Fruit fly (Drosophila melanogaster): ENCODE data around the gene RpL34b.

Gene RpL34b

DNA sequence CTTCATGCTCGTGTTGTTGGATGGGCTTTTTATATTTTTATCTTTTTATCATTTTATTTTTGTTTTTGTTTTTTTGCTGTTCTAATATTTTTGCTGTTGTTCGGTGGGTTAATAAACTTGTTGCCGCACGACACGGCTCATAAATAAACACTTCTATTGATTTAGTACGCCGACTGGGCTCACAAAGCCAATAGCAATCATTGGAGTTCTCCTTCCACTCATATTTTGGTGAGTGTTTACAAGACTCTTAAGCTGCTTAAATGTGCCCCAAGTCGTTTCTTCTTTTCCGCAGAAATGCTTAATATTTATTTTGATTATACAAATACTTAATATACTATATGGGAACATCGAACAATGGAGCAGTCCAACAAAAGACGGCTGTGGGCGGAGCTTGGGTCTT is 10.8 kb downstream of the RpL34b start:
- TF ChIP-seq psq (optimal IDR thresholded peaks at IDR 0.05) (no peak), Myc (optimal IDR thresholded peaks at IDR 0.05) (no peak)

DNA sequence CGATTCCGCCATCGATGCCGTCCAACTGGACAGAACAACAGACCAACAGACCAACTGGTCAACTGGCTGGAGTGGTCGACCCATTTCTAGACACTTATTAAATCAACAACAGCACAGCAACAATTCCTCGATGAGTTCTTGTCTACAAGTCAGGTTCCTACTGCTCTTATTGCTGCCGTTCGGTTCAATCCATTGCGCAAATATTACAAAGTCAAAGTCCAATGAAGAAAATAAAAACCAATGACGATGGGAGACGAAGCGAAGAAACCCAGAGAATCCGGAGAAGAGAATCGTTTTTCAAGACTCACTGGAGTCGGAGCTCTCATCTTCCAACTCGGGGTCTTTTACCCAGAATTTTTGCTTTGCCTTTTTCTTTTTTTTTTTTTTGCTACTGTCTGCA is 12.1 kb downstream of the RpL34b start:
- TF ChIP-seq h (optimal IDR thresholded peaks at IDR 0.05) (no peak), Myc (optimal IDR thresholded peaks at IDR 0.05) (no peak), insv (optimal IDR thresholded peaks at IDR 0.05) (no peak), psq (optimal IDR thresholded peaks at IDR 0.05) (no peak), ttk (optimal IDR thresholded peaks at IDR 0.05) (no peak), Sin3A (optimal IDR thresholded peaks at IDR 0.05) (no peak)

DNA sequence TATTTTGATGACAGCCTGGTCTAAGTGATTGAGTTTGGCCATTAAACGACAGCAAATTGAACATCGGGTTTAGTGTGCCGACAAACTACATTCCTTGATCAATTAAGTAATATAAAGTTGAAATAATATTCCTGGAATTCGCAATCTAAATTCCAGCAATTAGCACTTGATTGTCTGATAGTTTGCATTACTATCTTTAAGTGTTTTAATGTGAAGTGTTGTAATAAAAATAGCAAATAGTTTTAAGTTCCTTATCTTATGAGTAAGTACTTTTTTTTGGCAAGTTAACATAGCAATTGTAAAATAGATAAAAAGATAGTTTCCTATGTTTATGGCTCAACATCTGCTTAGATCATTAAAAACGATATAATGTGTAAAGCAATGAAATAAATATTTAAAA is 12.7 kb downstream of the RpL34b start:
- no peak for TF ChIP-seq Myc (optimal IDR thresholded peaks at IDR 0.05)
- TF ChIP-seq h (optimal IDR thresholded peaks at IDR 0.05): no peak
- no peak for TF ChIP-seq psq (optimal IDR thresholded peaks at IDR 0.05)
- no peak for TF ChIP-seq insv (optimal IDR thresholded peaks at IDR 0.05)
- no peak for TF ChIP-seq Sin3A (optimal IDR thresholded peaks at IDR 0.05)
- no peak for TF ChIP-seq ttk (optimal IDR thresholded peaks at IDR 0.05)

DNA sequence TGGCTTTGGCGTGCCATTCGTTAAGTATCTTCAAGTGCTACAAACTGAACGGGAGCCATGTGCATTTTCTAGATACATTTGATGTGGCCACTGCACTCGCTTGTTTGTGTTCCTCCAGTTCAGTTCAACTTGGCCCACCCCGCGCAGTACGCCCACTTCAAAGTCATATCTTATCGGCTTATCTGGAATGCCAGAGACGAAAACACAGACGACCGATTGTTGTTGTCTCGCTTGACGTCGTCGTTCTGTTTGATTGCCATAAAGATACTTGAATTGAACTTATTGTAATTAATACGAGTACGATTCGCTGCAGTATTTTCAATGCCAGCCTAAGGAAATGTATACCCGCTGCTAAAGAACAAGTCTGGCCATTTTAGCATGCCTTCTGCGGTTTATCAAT is 13.4 kb downstream of the RpL34b start:
- TF ChIP-seq h (optimal IDR thresholded peaks at IDR 0.05) (no peak), insv (optimal IDR thresholded peaks at IDR 0.05) (no peak), psq (optimal IDR thresholded peaks at IDR 0.05) (no peak), ttk (optimal IDR thresholded peaks at IDR 0.05) (no peak), Sin3A (optimal IDR thresholded peaks at IDR 0.05) (no peak), Myc (optimal IDR thresholded peaks at IDR 0.05) (no peak)

DNA sequence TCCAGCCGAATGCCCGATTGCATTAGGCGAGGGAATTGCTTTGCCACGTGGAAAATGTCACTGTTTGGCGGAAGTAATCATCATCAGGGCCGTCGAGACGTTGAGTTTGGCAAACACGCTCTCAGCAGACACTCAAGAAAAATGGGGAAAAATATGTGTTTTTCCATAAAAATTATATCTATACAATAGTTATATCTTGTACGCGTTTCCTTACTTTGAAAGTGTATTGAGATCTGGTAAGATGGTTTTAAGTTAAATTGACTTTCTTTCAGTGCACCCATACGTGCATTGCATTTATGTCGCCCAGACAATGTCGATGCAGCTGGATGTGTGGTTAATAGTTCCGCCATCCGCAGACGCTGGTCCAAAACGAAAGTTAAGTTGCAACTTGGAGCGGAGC is 15.0 kb downstream of the RpL34b start:
- TF ChIP-seq insv (optimal IDR thresholded peaks at IDR 0.05): no peak
- TF ChIP-seq psq (optimal IDR thresholded peaks at IDR 0.05): no peak
- TF ChIP-seq Sin3A (optimal IDR thresholded peaks at IDR 0.05): no peak
- TF ChIP-seq h (optimal IDR thresholded peaks at IDR 0.05): no peak
- TF ChIP-seq Myc (optimal IDR thresholded peaks at IDR 0.05): no peak
- TF ChIP-seq ttk (optimal IDR thresholded peaks at IDR 0.05): no peak

DNA sequence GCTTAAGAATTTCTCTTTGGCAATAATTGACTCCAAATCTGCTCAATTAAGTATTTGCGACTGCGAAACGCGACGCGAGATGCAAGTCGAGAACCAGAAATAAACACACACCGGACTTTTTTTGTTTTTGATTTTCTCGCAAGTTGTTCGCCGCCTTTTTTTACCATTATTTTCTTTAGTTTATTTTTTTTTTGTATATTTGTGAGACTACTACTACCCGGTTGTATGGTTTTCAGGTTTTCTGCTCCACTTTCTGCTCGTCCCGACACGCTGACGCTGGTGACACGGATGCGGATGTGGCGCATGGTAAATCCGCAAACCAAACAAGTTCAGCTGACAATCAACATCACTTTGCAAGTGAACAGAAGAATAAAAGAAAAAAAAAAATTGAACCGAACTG is 20.1 kb downstream of the RpL34b start:
- no peak for TF ChIP-seq h (optimal IDR thresholded peaks at IDR 0.05)
- TF ChIP-seq ttk (optimal IDR thresholded peaks at IDR 0.05): no peak
- TF ChIP-seq Myc (optimal IDR thresholded peaks at IDR 0.05): no peak
- TF ChIP-seq insv (optimal IDR thresholded peaks at IDR 0.05): no peak
- no peak for TF ChIP-seq Sin3A (optimal IDR thresholded peaks at IDR 0.05)

DNA sequence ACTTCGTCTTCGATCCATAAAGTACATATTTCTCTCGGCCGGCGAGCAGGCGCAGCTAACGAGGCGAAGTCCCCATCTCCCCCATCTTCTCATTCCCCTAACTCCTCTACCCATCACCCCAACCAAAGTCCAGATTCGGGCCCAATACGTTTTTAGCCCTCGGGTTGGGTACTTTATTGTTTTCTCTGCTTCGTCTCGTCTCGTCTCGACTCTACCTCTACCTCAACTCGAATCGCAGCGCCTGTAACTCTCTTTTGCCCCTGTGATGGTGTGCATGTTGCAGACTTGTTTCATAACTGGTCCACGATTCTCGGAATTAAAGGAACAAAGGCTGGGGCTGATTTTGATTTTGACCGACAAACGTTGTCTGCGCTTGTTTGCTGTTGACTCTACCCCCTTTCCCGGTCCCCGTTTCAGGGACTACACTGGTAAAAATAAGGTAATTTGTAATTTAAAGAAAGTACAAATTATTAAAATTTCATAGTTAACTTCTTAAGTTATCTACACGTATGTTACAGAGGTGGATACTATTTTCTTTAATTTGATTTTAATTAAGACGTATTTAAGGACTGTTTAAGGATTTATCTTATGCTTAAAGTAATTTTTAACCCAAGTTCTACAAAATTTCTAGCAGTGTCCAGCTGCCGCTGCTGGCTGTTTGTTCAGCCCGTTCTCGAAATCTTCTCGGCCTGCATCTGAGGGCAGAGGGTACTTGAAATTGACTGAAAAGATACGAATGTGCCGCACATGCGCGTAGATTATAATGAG is 22.2 kb downstream of the RpL34b start:
- TF ChIP-seq psq (optimal IDR thresholded peaks at IDR 0.05) (no peak), Sin3A (optimal IDR thresholded peaks at IDR 0.05) (no peak), Myc (optimal IDR thresholded peaks at IDR 0.05) (no peak), h (optimal IDR thresholded peaks at IDR 0.05) (no peak), ttk (optimal IDR thresholded peaks at IDR 0.05) (no peak), insv (optimal IDR thresholded peaks at IDR 0.05) (no peak)

DNA sequence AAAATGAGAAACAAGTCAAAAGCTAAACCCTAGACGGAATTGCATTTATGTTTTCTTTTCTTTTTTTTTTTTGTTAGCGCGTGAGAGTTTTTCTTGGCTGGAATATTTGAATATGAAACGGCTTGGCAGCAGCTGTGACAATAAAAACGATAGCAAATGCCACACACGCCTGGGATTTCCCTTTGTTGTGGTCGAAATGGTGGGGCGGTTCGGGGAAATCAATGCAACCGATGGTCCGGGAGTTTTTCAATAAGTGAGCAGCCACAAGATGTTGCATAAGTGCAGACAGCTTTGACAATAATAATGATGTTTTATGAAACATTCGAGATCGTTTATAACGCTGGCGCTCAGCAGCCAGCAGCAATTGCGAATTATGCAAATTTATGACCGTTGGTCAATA is 24.2 kb downstream of the RpL34b start:
- TF ChIP-seq insv (optimal IDR thresholded peaks at IDR 0.05) (no peak), ttk (optimal IDR thresholded peaks at IDR 0.05) (no peak), Sin3A (optimal IDR thresholded peaks at IDR 0.05) (no peak), h (optimal IDR thresholded peaks at IDR 0.05) (no peak), psq (optimal IDR thresholded peaks at IDR 0.05) (no peak), Myc (optimal IDR thresholded peaks at IDR 0.05) (no peak)

DNA sequence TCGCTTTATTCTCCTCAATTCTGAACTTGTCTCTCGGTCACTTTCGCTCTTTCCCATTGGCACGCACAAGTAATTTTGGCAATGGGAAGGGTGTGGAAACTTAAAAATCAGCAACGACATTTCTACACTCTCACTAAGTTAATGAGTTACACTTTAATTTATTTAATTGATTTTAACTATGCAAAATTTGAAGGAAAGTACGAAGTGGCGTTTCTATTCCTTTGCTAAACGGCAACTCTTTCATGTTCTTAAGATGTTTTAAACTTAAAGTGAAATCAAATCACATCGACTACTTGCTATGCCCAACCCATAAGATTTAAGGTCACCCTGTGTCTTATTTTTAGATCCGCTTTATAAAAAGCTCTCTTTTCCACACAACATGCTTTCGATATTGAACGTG is 30.6 kb downstream of the RpL34b start:
- no peak for TF ChIP-seq ttk (optimal IDR thresholded peaks at IDR 0.05)
- no peak for TF ChIP-seq psq (optimal IDR thresholded peaks at IDR 0.05)

DNA sequence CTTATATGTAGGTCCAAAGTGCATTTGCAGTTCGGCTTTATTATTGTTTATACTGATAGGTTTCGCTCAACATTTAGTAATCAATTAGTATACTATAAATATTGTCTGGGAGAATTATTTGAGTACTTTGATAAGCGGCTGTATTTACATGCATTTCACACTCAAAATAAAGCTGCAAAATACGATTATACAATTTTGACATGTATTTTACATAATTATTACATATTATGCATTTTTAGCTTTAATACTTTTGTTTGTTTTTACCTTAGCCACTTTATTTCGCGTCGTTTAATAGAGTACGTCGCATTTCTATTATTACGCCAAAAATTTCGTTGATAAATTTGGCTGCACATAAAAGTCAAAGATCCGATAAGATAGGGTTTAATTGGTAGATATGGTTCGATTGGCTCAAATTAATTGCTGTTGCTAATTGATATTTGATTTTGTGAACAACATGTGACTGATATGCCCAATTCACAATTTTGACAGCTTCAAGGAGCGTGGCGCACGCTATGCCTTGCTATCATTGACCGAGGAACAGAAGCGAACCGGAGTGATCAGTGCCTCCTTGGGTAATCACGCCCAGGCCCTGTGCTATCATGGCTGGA is 35.0 kb downstream of the RpL34b start:
- TF ChIP-seq insv (optimal IDR thresholded peaks at IDR 0.05) (no peak), ttk (optimal IDR thresholded peaks at IDR 0.05) (no peak), h (optimal IDR thresholded peaks at IDR 0.05) (no peak), psq (optimal IDR thresholded peaks at IDR 0.05) (no peak)

DNA sequence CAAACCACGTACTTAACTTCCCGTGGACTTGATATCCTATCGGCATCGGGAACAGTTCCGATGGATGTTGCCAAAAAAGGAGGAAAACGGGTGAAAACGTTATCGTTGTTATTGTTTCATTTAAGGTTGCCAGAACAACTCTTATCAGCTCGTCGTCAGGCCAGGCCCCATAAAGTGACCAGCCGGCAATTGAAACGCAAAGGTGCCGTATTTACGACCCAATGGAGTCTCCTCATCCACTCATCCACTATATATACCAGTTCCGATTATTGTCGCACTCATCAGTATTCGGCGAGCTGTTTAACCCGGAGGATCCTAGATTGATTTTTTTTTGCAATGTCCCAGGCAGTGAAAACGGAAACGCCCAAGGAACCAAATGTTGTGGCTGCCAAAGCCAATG is 35.9 kb downstream of the RpL34b start, which contains the start of gene Srr:
TSS of gene Srr (plus strand) at position 278 of the 400 bp plus-strand sequence.
- TF ChIP-seq Sin3A (optimal IDR thresholded peaks at IDR 0.05) (no peak), psq (optimal IDR thresholded peaks at IDR 0.05) (no peak), insv (optimal IDR thresholded peaks at IDR 0.05) (no peak), Myc (optimal IDR thresholded peaks at IDR 0.05) (no peak), ttk (optimal IDR thresholded peaks at IDR 0.05) (no peak)

DNA sequence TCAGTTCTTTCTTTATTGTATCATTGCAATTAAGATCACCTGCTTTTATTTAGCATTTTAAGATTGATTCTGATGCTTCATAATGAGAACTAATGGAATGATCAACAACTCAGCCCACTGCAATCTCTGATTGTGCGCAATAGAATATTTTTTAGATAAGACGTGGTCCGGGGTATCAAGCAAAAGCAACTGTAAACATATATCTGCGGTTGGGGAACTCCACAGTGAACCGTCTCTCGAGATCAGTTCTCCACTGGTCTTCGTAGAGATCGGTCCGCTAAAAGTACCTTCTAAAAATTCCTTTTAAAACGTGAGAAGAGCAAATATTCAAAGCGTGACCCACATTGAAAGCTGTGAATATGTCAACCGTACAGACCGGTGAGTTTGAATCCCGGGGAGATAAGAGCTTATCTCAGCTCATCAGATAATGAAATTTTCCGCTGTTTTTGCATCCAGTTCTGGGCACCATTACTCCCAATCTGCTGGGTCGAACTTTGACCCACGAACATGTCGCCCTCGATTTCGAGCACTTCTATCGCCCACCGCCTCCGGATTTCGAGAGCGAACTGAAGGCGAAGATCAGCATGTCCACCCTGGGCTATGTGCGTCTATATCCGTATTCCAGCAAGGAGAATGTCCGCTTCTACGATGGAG is 37.8 kb downstream of the RpL34b start, which contains the start of gene CG18473:
TSS of gene CG18473 (plus strand) at position 240 of the 654 bp plus-strand sequence.
- TF ChIP-seq Myc (optimal IDR thresholded peaks at IDR 0.05): no peak
- TF ChIP-seq Sin3A (optimal IDR thresholded peaks at IDR 0.05): no peak
- TF ChIP-seq h (optimal IDR thresholded peaks at IDR 0.05): no peak
- TF ChIP-seq ttk (optimal IDR thresholded peaks at IDR 0.05): no peak
- TF ChIP-seq insv (optimal IDR thresholded peaks at IDR 0.05): no peak
- no peak for TF ChIP-seq psq (optimal IDR thresholded peaks at IDR 0.05)

DNA sequence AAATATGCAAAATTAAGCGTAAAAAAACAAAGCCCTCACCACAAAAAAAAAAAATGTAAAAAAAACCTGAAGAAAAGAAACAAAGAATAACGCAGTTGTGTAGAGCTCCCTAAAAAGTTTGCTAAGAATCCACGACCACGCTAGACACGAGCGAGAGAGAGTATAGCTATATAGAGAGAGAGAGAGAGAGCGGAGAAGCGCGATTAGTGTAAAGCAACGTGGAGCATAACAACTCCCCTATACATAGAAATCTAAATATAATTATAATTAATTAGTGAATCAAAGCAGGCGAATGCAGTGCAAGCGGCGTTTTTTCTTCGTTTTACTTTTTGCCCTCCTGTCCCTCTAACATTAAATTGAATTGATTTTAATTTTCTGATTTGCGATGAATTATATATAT is 41.6 kb downstream of the RpL34b start:
- TF ChIP-seq psq (optimal IDR thresholded peaks at IDR 0.05): no peak
- TF ChIP-seq insv (optimal IDR thresholded peaks at IDR 0.05): no peak
- no peak for TF ChIP-seq Myc (optimal IDR thresholded peaks at IDR 0.05)
- no peak for TF ChIP-seq h (optimal IDR thresholded peaks at IDR 0.05)
- no peak for TF ChIP-seq ttk (optimal IDR thresholded peaks at IDR 0.05)
- TF ChIP-seq Sin3A (optimal IDR thresholded peaks at IDR 0.05): no peak
